Worm (Caenorhabditis elegans): Measurements from ENCODE around the gene fbxb-82.

DNA sequence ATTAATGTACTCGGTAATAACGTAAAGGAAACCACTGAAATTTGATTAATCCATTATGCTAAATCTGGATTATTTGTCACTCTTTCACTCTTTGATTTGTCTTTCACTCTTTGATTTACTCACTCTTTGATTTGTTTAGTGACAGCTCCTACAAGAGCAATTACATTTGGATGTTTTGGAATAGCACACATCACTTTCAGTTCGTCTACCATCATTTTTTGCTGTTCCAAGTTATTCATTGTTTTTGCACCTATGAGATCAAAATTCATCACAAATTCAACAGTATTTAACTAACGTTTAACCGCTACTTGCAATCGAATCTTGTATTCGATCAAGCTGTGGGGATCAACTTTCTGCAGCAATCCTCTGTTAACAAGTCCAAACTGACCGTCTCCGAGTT, 6.1 kb upstream of the fbxb-82 start:
- TF ChIP-seq nhr-6 (tag; optimal IDR thresholded peaks at IDR 0.05) (no peak), lsy-2 (tag; optimal IDR thresholded peaks at IDR 0.05) (no peak), R02D3.7 (tag; optimal IDR thresholded peaks at IDR 0.05) (no peak), nhr-23 (tag; optimal IDR thresholded peaks at IDR 0.05) (no peak), sma-9 (GFP tag; optimal IDR thresholded peaks at IDR 0.05) (no peak), sma-9 (tag; optimal IDR thresholded peaks at IDR 0.05) (no peak), unc-39 (tag; optimal IDR thresholded peaks at IDR 0.05) (no peak), ztf-4 (tag; optimal IDR thresholded peaks at IDR 0.05) (no peak), ZK546.5 (tag; optimal IDR thresholded peaks at IDR 0.05) (no peak), elt-1 (tag; optimal IDR thresholded peaks at IDR 0.05) (no peak), zag-1 (tag; optimal IDR thresholded peaks at IDR 0.05) (no peak)
